Worm (Caenorhabditis elegans) whole organism, young adult: Measurements from ENCODE around the gene F53F4.2.

Experiments
- B0035.1 ChIP-seq: sonication (generic microtip); optimal IDR thresholded peaks from 2 replicates; lab custom pipeline; 2016; ENCODE audit warnings: missing genetic modification characterization, mild to moderate bottlenecking, missing compliant biosample characterization, missing genotype, missing genetic modification reagents
- C17E4.6 ChIP-seq: fragments of 200-800 bp; sonication (Bioruptor generic); IDR thresholded peaks from 2 replicates; pipeline ENCODE4 v1.3.6; 2022; ENCODE audit warnings: missing genetic modification reagents, missing genetic modification characterization, missing compliant biosample characterization
- F37B4.10 ChIP-seq: fragments of 200-800 bp; sonication (Bioruptor generic); IDR thresholded peaks from 2 replicates; pipeline ENCODE4 v1.3.6; 2022; ENCODE audit warnings: missing genetic modification characterization, missing compliant biosample characterization
- akir-1 ChIP-seq: fragments of 200-800 bp; sonication (Bioruptor generic); optimal IDR thresholded peaks from 2 replicates; lab custom pipeline; 2018; ENCODE audit warnings: mild to moderate bottlenecking, missing genetic modification characterization, moderate library complexity, missing compliant biosample characterization
- aptf-2 ChIP-seq: fragments of 200-800 bp; sonication (Bioruptor generic); conservative IDR thresholded peaks from 2 replicates; pipeline ENCODE4 v1.3.6; 2022; ENCODE audit warnings: missing genetic modification reagents, missing genetic modification characterization, missing compliant biosample characterization
- atf-7 ChIP-seq: sonication (generic microtip); optimal IDR thresholded peaks from 2 replicates; lab custom pipeline; 2017; ENCODE audit warnings: mild to moderate bottlenecking, missing genetic modification characterization, missing compliant biosample characterization
- bed-1 ChIP-seq: fragments of 200-800 bp; sonication (Bioruptor generic); IDR thresholded peaks from 2 replicates; pipeline ENCODE4 v1.3.6; 2022; ENCODE audit warnings: missing genetic modification reagents, missing genetic modification characterization, missing compliant biosample characterization
- ccch-3 ChIP-seq: fragments of 200-800 bp; sonication (Bioruptor generic); optimal IDR thresholded peaks from 2 replicates; lab custom pipeline; 2018; ENCODE audit warnings: mild to moderate bottlenecking, missing genetic modification characterization, missing compliant biosample characterization
- cebp-1 ChIP-seq, 2 experiments: fragments of 200-800 bp in 1 of 2; sonication (Bioruptor generic) in 1 of 2; sonication (generic microtip) in 1 of 2; IDR thresholded peaks in 1 of 2; optimal IDR thresholded peaks in 1 of 2; 2 replicates each; pipeline versions ENCODE4 v1.3.6 to Lab custom; 2017 to 2022; ENCODE audit warnings: missing compliant biosample characterization in 2 of 2, missing genetic modification characterization in 2 of 2, mild to moderate bottlenecking in 1 of 2, missing genetic modification reagents in 1 of 2, moderate library complexity in 1 of 2
- cebp-2 ChIP-seq: fragments of 200-800 bp; sonication (Bioruptor generic); IDR thresholded peaks from 2 replicates; pipeline ENCODE4 v1.3.6; 2022; ENCODE audit warnings: missing genetic modification characterization, missing compliant biosample characterization
- ceh-27 ChIP-seq: fragments of 200-800 bp; sonication (Bioruptor generic); optimal IDR thresholded peaks from 2 replicates; lab custom pipeline; 2018; ENCODE audit warnings: mild to moderate bottlenecking, missing genetic modification characterization, moderate library complexity, missing compliant biosample characterization
- ceh-91 ChIP-seq: fragments of 200-800 bp; sonication (Bioruptor generic); IDR thresholded peaks from 2 replicates; pipeline ENCODE4 v1.3.6; 2022; ENCODE audit warnings: missing genetic modification reagents, missing genetic modification characterization, missing compliant biosample characterization
- dox-1 ChIP-seq: fragments of 200-800 bp; sonication (Bioruptor generic); IDR thresholded peaks from 2 replicates; pipeline ENCODE4 v1.3.6; 2022; ENCODE audit warnings: missing genetic modification reagents, missing genetic modification characterization, missing compliant biosample characterization
- efl-1 ChIP-seq: fragments of 150-350 bp; optimal IDR thresholded peaks from 2 replicates; lab custom pipeline; 2014; ENCODE audit warnings: missing biosample characterization, missing genetic modification reagents, missing genetic modification characterization
- egrh-3 ChIP-seq: fragments of 200-800 bp; sonication (Bioruptor generic); IDR thresholded peaks from 2 replicates; pipeline ENCODE4 v1.3.6; 2022; ENCODE audit warnings: missing genetic modification reagents, missing genetic modification characterization, missing compliant biosample characterization
- ets-4 ChIP-seq: fragments of 200-800 bp; sonication (Bioruptor generic); optimal IDR thresholded peaks from 2 replicates; lab custom pipeline; 2018; ENCODE audit warnings: mild to moderate bottlenecking, missing genetic modification characterization, missing compliant biosample characterization
- lin-26 ChIP-seq: fragments of 200-800 bp; sonication (Bioruptor generic); IDR thresholded peaks from 2 replicates; pipeline ENCODE4 v1.3.6; 2022; ENCODE audit warnings: missing genetic modification reagents, missing genetic modification characterization, missing compliant biosample characterization
- madf-10 ChIP-seq: sonication (generic microtip); optimal IDR thresholded peaks from 2 replicates; lab custom pipeline; 2016; ENCODE audit warnings: mild to moderate bottlenecking, missing genetic modification characterization, missing compliant biosample characterization
- madf-6 ChIP-seq: fragments of 200-800 bp; sonication (Bioruptor generic); IDR thresholded peaks from 2 replicates; pipeline ENCODE4 v1.3.6; 2022; ENCODE audit warnings: missing genetic modification reagents, missing genetic modification characterization, missing compliant biosample characterization
- madf-8 ChIP-seq: fragments of 200-800 bp; sonication (Bioruptor generic); conservative IDR thresholded peaks from 2 replicates; pipeline ENCODE4 v1.3.6; 2022; ENCODE audit warnings: missing genetic modification reagents, missing genetic modification characterization, missing compliant biosample characterization
- mes-4 ChIP-seq: sonication (generic microtip); optimal IDR thresholded peaks from 2 replicates; lab custom pipeline; 2016; ENCODE audit warnings: missing genotype, missing genetic modification characterization, missing compliant biosample characterization
- nfya-2 ChIP-seq: fragments of 200-800 bp; sonication (Bioruptor generic); IDR thresholded peaks from 2 replicates; pipeline ENCODE4 v1.3.6; 2022; ENCODE audit warnings: missing genetic modification reagents, missing genetic modification characterization, missing compliant biosample characterization
- nhr-179 ChIP-seq: sonication (generic microtip); optimal IDR thresholded peaks from 2 replicates; lab custom pipeline; 2016; ENCODE audit warnings: mild to moderate bottlenecking, missing genetic modification characterization, missing compliant biosample characterization
- nhr-80 ChIP-seq: sonication (generic microtip); optimal IDR thresholded peaks from 2 replicates; lab custom pipeline; 2016; ENCODE audit warnings: missing genetic modification characterization, missing compliant biosample characterization
- repo-1 ChIP-seq: sonication (generic microtip); optimal IDR thresholded peaks from 2 replicates; lab custom pipeline; 2017; ENCODE audit warnings: mild to moderate bottlenecking, missing genetic modification characterization, missing compliant biosample characterization
- rpc-1 ChIP-seq, 2 experiments: fragments of 150-350 bp in 1 of 2; sonication (generic microtip) in 1 of 2; optimal IDR thresholded peaks; 2 replicates each; lab custom pipeline; 2014 to 2018; ENCODE audit warnings: missing biosample characterization in 1 of 2, missing genetic modification characterization in 1 of 2, missing genetic modification reagents in 1 of 2, missing genotype in 1 of 2
- sea-2 ChIP-seq: fragments of 200-800 bp; sonication (Bioruptor generic); IDR thresholded peaks from 2 replicates; pipeline ENCODE4 v1.3.6; 2022; ENCODE audit warnings: missing genetic modification characterization, missing compliant biosample characterization
- snpc-1.1 ChIP-seq: sonication (generic microtip); optimal IDR thresholded peaks from 2 replicates; lab custom pipeline; 2017; ENCODE audit warnings: missing genetic modification characterization, mild to moderate bottlenecking, missing compliant biosample characterization, antibody characterized with exemption, moderate library complexity, missing genotype, missing genetic modification reagents; ENCODE audit not compliant: insufficient read depth
- snpc-3.4 ChIP-seq: sonication (generic microtip); optimal IDR thresholded peaks from 2 replicates; lab custom pipeline; 2017; ENCODE audit warnings: missing genetic modification characterization, mild to moderate bottlenecking, missing compliant biosample characterization, antibody characterized with exemption, moderate library complexity, missing genotype, missing genetic modification reagents
- tbx-9 ChIP-seq: sonication (generic microtip); optimal IDR thresholded peaks from 2 replicates; lab custom pipeline; 2016; ENCODE audit warnings: borderline replicate concordance, missing genetic modification characterization, inconsistent platforms, missing compliant biosample characterization
- unc-62 ChIP-seq: fragments of 150-350 bp; optimal IDR thresholded peaks from 2 replicates; lab custom pipeline; 2014; ENCODE audit warnings: missing biosample characterization, missing genetic modification reagents, missing genetic modification characterization
- ztf-6 ChIP-seq: fragments of 200-800 bp; sonication (Bioruptor generic); IDR thresholded peaks from 2 replicates; pipeline ENCODE4 v1.3.6; 2022; ENCODE audit warnings: missing genetic modification reagents, missing genetic modification characterization, missing compliant biosample characterization

Gene F53F4.2

ce11 chrV:13589494-13590176 lies at the start of gene F53F4.2, which contains the start of gene F53F4.18:
F53F4.2 (minus strand) TSS chrV:13589594.
F53F4.18 (plus strand) TSS chrV:13590126.
- TF ChIP-seq aptf-2 (GFP tag; lab: Robert Waterston, UW) (no peak), nhr-80 (tag; lab: Kevin White, UChicago) (no peak), repo-1 (no peak), C17E4.6 (GFP tag; lab: Robert Waterston, UW) (no peak), efl-1 (GFP tag; lab: Kevin White, UChicago) (no peak), nfya-2 (GFP tag; lab: Robert Waterston, UW) (no peak), F37B4.10 (no peak), rpc-1 (optimal IDR thresholded peaks at IDR 0.05; lab: Kevin White, UChicago) (no peak), rpc-1 (tag; optimal IDR thresholded peaks at IDR 0.05; lab: Kevin White, UChicago) (no peak)

ce11 chrV:13638040-13638439 lies 48.6 kb upstream of the F53F4.2 start:
- TF ChIP-seq B0035.1 (no peak), nhr-80 (tag; lab: Kevin White, UChicago) (peak; percentile 68), ceh-27 (no peak), ets-4 (peak; percentile 21)

- TF ChIP-seq ccch-3 (GFP tag; lab: Kevin White, UChicago) = no peak
- no peak for TF ChIP-seq unc-62 (GFP tag; lab: Kevin White, UChicago)
- no peak for TF ChIP-seq madf-6 (GFP tag; lab: Robert Waterston, UW)
- TF ChIP-seq dox-1 (GFP tag; lab: Robert Waterston, UW) = no peak
- no peak for TF ChIP-seq cebp-2 (GFP tag; lab: Robert Waterston, UW)
- TF ChIP-seq madf-10 (tag; lab: Kevin White, UChicago) = no peak
- no peak for TF ChIP-seq atf-7 (tag; lab: Kevin White, UChicago)
- TF ChIP-seq snpc-1.1 = no peak
- TF ChIP-seq egrh-3 (GFP tag; lab: Robert Waterston, UW) = no peak
- TF ChIP-seq tbx-9 (tag; lab: Kevin White, UChicago) = no peak
- no peak for TF ChIP-seq mes-4
- TF ChIP-seq nhr-179 = no peak
- no peak for TF ChIP-seq bed-1
- no peak for TF ChIP-seq nfya-2 (GFP tag; lab: Robert Waterston, UW)
- TF ChIP-seq F37B4.10 = no peak
- TF ChIP-seq madf-8 (GFP tag; lab: Robert Waterston, UW) = no peak
- TF ChIP-seq ztf-6 = no peak
- no peak for TF ChIP-seq snpc-3.4 (tag; lab: Kevin White, UChicago)
- TF ChIP-seq rpc-1 (optimal IDR thresholded peaks at IDR 0.05; lab: Kevin White, UChicago) = no peak
- TF ChIP-seq rpc-1 (tag; optimal IDR thresholded peaks at IDR 0.05; lab: Kevin White, UChicago) = no peak
- TF ChIP-seq lin-26 = no peak
- TF ChIP-seq, all 124 proteins: peak for 0
These were observed 47.0 kb upstream of the F53F4.2 start for ce11 chrV:13636411-13636810.

ce11 chrV:13634149-13634548 lies 44.8 kb upstream of the F53F4.2 start, which contains the start of gene H37A05.2:
H37A05.2 (minus strand) TSS chrV:13634249.
- no peak for TF ChIP-seq sea-2
- TF ChIP-seq akir-1 = no peak

ce11 chrV:13627103-13627623 lies 37.8 kb upstream of the F53F4.2 start, which contains the start of gene sde-2:
sde-2 (plus strand) TSS chrV:13627573.
- no peak for TF ChIP-seq cebp-1 (GFP tag; IDR thresholded peaks at IDR 0.05; lab: Robert Waterston, UW)
- TF ChIP-seq cebp-1 (tag; optimal IDR thresholded peaks at IDR 0.05; lab: Kevin White, UChicago) = peak; percentile 7
- no peak for TF ChIP-seq ceh-91 (GFP tag; lab: Robert Waterston, UW)
